Worm (Caenorhabditis elegans) whole organism, L4 larva: ENCODE data around the gene T28D9.4.
A peak's percentile ranks its signal among the peaks of the same experiment; 100 is the strongest.

ENCODE experiments used
- F37D6.2 ChIP-seq: sonication (generic microtip); optimal IDR thresholded peaks from 2 replicates; lab custom pipeline; 2016; ENCODE audit warnings: mild to moderate bottlenecking, missing genetic modification characterization, missing compliant biosample characterization
- Y48G9A.11 ChIP-seq: fragments of 200-800 bp; sonication (Bioruptor generic); IDR thresholded peaks from 2 replicates; pipeline ENCODE4 v1.3.6; 2022; ENCODE audit warnings: missing genetic modification reagents, missing genetic modification characterization, missing compliant biosample characterization
- ZK337.2 ChIP-seq: fragments of 200-800 bp; sonication (Bioruptor generic); IDR thresholded peaks from 2 replicates; pipeline ENCODE4 v1.3.6; 2022; ENCODE audit warnings: missing genetic modification reagents, missing genetic modification characterization, missing compliant biosample characterization
- ZK546.5 ChIP-seq, 2 experiments: sonication (generic microtip); optimal IDR thresholded peaks; 2 replicates each; lab custom pipeline; 2017; ENCODE audit warnings: missing biosample characterization in 2 of 2, missing genetic modification characterization in 2 of 2
- aha-1 ChIP-seq: fragments of 150-350 bp; peaks from one replicate; lab custom pipeline; 2014; ENCODE audit warnings: missing biosample characterization, missing genetic modification characterization
- arid-1 ChIP-seq: fragments of 200-800 bp; sonication (Bioruptor generic); conservative IDR thresholded peaks from 2 replicates; pipeline ENCODE4 v1.3.6; 2022; ENCODE audit warnings: missing genetic modification reagents, missing genetic modification characterization, missing compliant biosample characterization
- ceh-32 ChIP-seq: sonication (generic microtip); optimal IDR thresholded peaks from 2 replicates; lab custom pipeline; 2016; ENCODE audit warnings: mild to moderate bottlenecking, missing genetic modification characterization, missing compliant biosample characterization; ENCODE audit not compliant: poor library complexity
- ces-1 ChIP-seq: fragments of 150-350 bp; sonication (generic microtip); optimal IDR thresholded peaks from 4 replicates; lab custom pipeline; 2014; ENCODE audit warnings: missing biosample characterization, missing genetic modification reagents, missing genetic modification characterization
- dpl-1 ChIP-seq: fragments of 150-350 bp; optimal IDR thresholded peaks from 2 replicates; lab custom pipeline; 2014; ENCODE audit warnings: missing biosample characterization, missing genetic modification reagents, missing genetic modification characterization
- dve-1 ChIP-seq: sonication (generic microtip); optimal IDR thresholded peaks from 2 replicates; lab custom pipeline; 2017; ENCODE audit warnings: antibody characterized with exemption, mild to moderate bottlenecking, missing genetic modification characterization, missing compliant biosample characterization; ENCODE audit not compliant: insufficient read depth
- hif-1 ChIP-seq, 2 experiments: sonication (generic microtip); optimal IDR thresholded peaks; 2 replicates each; lab custom pipeline; 2016 to 2017; ENCODE audit warnings: missing compliant biosample characterization in 2 of 2, missing genetic modification characterization in 2 of 2, missing genetic modification reagents in 2 of 2, missing genotype in 2 of 2, mild to moderate bottlenecking in 1 of 2
- hlh-11 ChIP-seq: fragments of 200-800 bp; sonication (Bioruptor generic); optimal IDR thresholded peaks from 2 replicates; lab custom pipeline; 2018; ENCODE audit warnings: mild to moderate bottlenecking, missing genetic modification characterization, missing compliant biosample characterization
- lin-13 ChIP-seq: fragments of 150-350 bp; optimal IDR thresholded peaks from 2 replicates; lab custom pipeline; 2014; ENCODE audit warnings: missing biosample characterization, missing genetic modification reagents, missing genetic modification characterization
- lir-3 ChIP-seq: sonication (generic microtip); optimal IDR thresholded peaks from 2 replicates; lab custom pipeline; 2016; ENCODE audit warnings: mild to moderate bottlenecking, missing genetic modification characterization, missing compliant biosample characterization
- madf-5 ChIP-seq, 2 experiments: fragments of 200-800 bp; sonication (Bioruptor generic); IDR thresholded peaks; 2 replicates each; pipeline ENCODE4 v1.3.6; 2022; ENCODE audit warnings: missing compliant biosample characterization in 2 of 2, missing genetic modification characterization in 2 of 2
- mep-1 ChIP-seq: fragments of 150-350 bp; sonication (generic microtip); optimal IDR thresholded peaks from 3 replicates; lab custom pipeline; 2014; ENCODE audit warnings: missing biosample characterization, missing genetic modification characterization
- mxl-2 ChIP-seq: fragments of 200-800 bp; sonication (Bioruptor generic); conservative IDR thresholded peaks from 2 replicates; pipeline ENCODE4 v1.3.6; 2022; ENCODE audit warnings: missing genetic modification reagents, missing genetic modification characterization, missing compliant biosample characterization
- mxl-3 ChIP-seq: fragments of 200-800 bp; sonication (Bioruptor generic); optimal IDR thresholded peaks from 2 replicates; lab custom pipeline; 2018; ENCODE audit warnings: mild to moderate bottlenecking, missing genetic modification characterization, missing compliant biosample characterization
- nhr-11 ChIP-seq: fragments of 150-350 bp; optimal IDR thresholded peaks from 2 replicates; lab custom pipeline; 2014; ENCODE audit warnings: missing biosample characterization, missing genetic modification characterization
- nhr-111 ChIP-seq: fragments of 200-800 bp; sonication (Bioruptor generic); optimal IDR thresholded peaks from 2 replicates; lab custom pipeline; 2018; ENCODE audit warnings: mild to moderate bottlenecking, missing genetic modification characterization, missing compliant biosample characterization
- nhr-6 ChIP-seq: fragments of 150-350 bp; optimal IDR thresholded peaks from 2 replicates; lab custom pipeline; 2014; ENCODE audit warnings: missing biosample characterization, missing genetic modification characterization
- php-3 ChIP-seq: fragments of 200-800 bp; sonication (Bioruptor generic); IDR thresholded peaks from 2 replicates; pipeline ENCODE4 v1.3.6; 2022; ENCODE audit warnings: missing genetic modification reagents, missing genetic modification characterization, missing compliant biosample characterization
- rbr-2 ChIP-seq: sonication (generic microtip); optimal IDR thresholded peaks from 2 replicates; lab custom pipeline; 2016; ENCODE audit warnings: missing genotype, missing genetic modification characterization, missing compliant biosample characterization
- sdz-12 ChIP-seq: fragments of 200-800 bp; sonication (Bioruptor generic); optimal IDR thresholded peaks from 2 replicates; lab custom pipeline; 2018; ENCODE audit warnings: mild to moderate bottlenecking, missing genetic modification characterization, missing compliant biosample characterization
- snpc-1.2 ChIP-seq: fragments of 200-800 bp; sonication (Bioruptor generic); IDR thresholded peaks from 2 replicates; pipeline ENCODE4 v1.3.6; 2022; ENCODE audit warnings: missing genetic modification reagents, missing genetic modification characterization, missing compliant biosample characterization
- tag-97 ChIP-seq: fragments of 200-800 bp; sonication (Bioruptor generic); IDR thresholded peaks from 2 replicates; pipeline ENCODE4 v1.3.6; 2022; ENCODE audit warnings: missing genetic modification characterization, missing compliant biosample characterization
- unc-130 ChIP-seq: sonication (generic microtip); optimal IDR thresholded peaks from 2 replicates; lab custom pipeline; 2016; ENCODE audit warnings: missing genetic modification reagents, missing genetic modification characterization, missing compliant biosample characterization
- unc-62 ChIP-seq, 3 experiments: fragments of 150-350 bp in 1 of 3; sonication (generic microtip); optimal IDR thresholded peaks in 2 of 3; peaks in 1 of 3; 1 replicate in 1 of 3; 2 replicates in 2 of 3; lab custom pipeline; 2014 to 2017; ENCODE audit warnings: missing biosample characterization in 3 of 3, missing genetic modification characterization in 3 of 3, missing genetic modification reagents in 3 of 3, missing genotype in 1 of 3
- vab-7 ChIP-seq: fragments of 200-800 bp; sonication (Bioruptor generic); IDR thresholded peaks from 2 replicates; pipeline ENCODE4 v1.3.6; 2022; ENCODE audit warnings: missing genetic modification reagents, missing genetic modification characterization, missing compliant biosample characterization
- zfp-2 ChIP-seq: sonication (generic microtip); optimal IDR thresholded peaks from 2 replicates; lab custom pipeline; 2016; ENCODE audit warnings: mild to moderate bottlenecking, missing genetic modification characterization, missing compliant biosample characterization
- zfp-3 ChIP-seq: fragments of 200-800 bp; sonication (Bioruptor generic); conservative IDR thresholded peaks from 2 replicates; pipeline ENCODE4 v1.3.6; 2022; ENCODE audit warnings: missing genetic modification reagents, missing genetic modification characterization, missing compliant biosample characterization

The T28D9.4 gene

ce11 chrII:6469340-6469739 is 7.4 kb upstream of the T28D9.4 start (continued):
- no peak for TF ChIP-seq unc-130 (GFP tag; lab: Kevin White, UChicago)
- no peak for TF ChIP-seq snpc-1.2 (GFP tag; lab: Robert Waterston, UW)
- TF ChIP-seq dve-1 (tag; lab: Kevin White, UChicago), result no peak
- TF ChIP-seq nhr-6 (tag; lab: Kevin White, UChicago), result no peak

ce11 chrII:6470985-6471384 is 5.8 kb upstream of the T28D9.4 start, which contains the start of gene dgk-5:
Gene dgk-5, minus strand, starts transcription at chrII:6471085.
- TF ChIP-seq nhr-11 (tag; lab: Kevin White, UChicago) (no peak), tag-97 (no peak), sdz-12 (no peak), nhr-111 (GFP tag; lab: Kevin White, UChicago) (no peak), php-3 (GFP tag; lab: Robert Waterston, UW) (no peak), ZK337.2 (no peak), rbr-2 (tag; lab: Kevin White, UChicago) (no peak), mxl-2 (GFP tag; lab: Robert Waterston, UW) (no peak), lin-13 (GFP tag; lab: Kevin White, UChicago) (no peak), vab-7 (GFP tag; lab: Robert Waterston, UW) (no peak), ceh-32 (no peak)

ce11 chrII:6475180-6475737 is 1.5 kb upstream of the T28D9.4 start, which contains the start of gene T28D9.16:
Gene T28D9.16, plus strand, starts transcription at chrII:6475687.
- TF ChIP-seq arid-1 (GFP tag; lab: Robert Waterston, UW), result no peak
- peak in 1 of 2 experiments; percentile 91 for TF ChIP-seq unc-62 (GFP tag; optimal IDR thresholded peaks at IDR 0.05 in 1 of 2; lab: Kevin White, UChicago)
- no peak for TF ChIP-seq unc-62 (tag; optimal IDR thresholded peaks at IDR 0.05; lab: Kevin White, UChicago)

- TF ChIP-seq madf-5 (GFP tag; IDR thresholded peaks at IDR 0.05; lab: Robert Waterston, UW), result no peak
- no peak for TF ChIP-seq F37D6.2
- TF ChIP-seq mxl-3 (GFP tag; lab: Kevin White, UChicago), result no peak
- no peak for TF ChIP-seq zfp-3
- no peak for TF ChIP-seq mep-1 (tag; lab: Kevin White, UChicago)
- no peak for TF ChIP-seq nhr-111 (GFP tag; lab: Kevin White, UChicago)
- no peak for TF ChIP-seq rbr-2 (tag; lab: Kevin White, UChicago)
- TF ChIP-seq ZK546.5 (tag; optimal IDR thresholded peaks at IDR 0.05; lab: Kevin White, UChicago), result no peak
- TF ChIP-seq Y48G9A.11 (GFP tag; lab: Robert Waterston, UW), result no peak
- no peak for TF ChIP-seq ces-1 (GFP tag; lab: Kevin White, UChicago)
These were observed 5.3 kb downstream of the T28D9.4 start, which contains the start of gene del-10 for ce11 chrII:6482102-6482501. Gene del-10, minus strand, starts transcription at chrII:6482125.

DNA sequence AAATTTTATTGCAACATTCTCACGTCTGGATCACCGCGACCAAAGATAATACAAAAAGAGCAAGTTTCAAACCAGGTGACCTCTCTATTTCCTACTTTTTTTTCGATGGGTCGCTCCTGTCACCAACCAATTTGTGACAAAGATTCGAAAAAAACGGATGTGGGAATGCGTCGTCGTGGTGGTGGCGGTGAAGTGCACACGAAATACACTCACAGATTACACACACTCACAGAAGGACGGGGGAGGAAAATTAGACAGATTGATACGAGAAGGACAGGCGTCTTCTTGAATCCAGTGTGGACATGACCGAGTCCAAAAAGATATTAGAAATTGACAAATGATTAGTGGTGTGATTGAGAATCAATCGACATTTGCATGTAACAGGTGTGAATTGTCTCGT is 6.0 kb downstream of the T28D9.4 start:
- TF ChIP-seq hlh-11 (tag; lab: Kevin White, UChicago), result peak; percentile 36
- TF ChIP-seq hif-1 (tag; optimal IDR thresholded peaks at IDR 0.05; lab: Kevin White, UChicago), result no peak
- no peak for TF ChIP-seq zfp-2 (tag; lab: Kevin White, UChicago)
- TF ChIP-seq unc-62 (GFP tag; optimal IDR thresholded peaks at IDR 0.05 in 1 of 2; lab: Kevin White, UChicago), result peak in 1 of 2 experiments; percentile 7
- TF ChIP-seq unc-62 (tag; optimal IDR thresholded peaks at IDR 0.05; lab: Kevin White, UChicago), result no peak
- no peak for TF ChIP-seq dpl-1
- no peak for TF ChIP-seq lir-3 (tag; lab: Kevin White, UChicago)
- peak; percentile 4 for TF ChIP-seq aha-1 (tag; lab: Kevin White, UChicago)
